Worm (Caenorhabditis elegans) whole organism, late embryonic: ENCODE results near the gene AH9.6.

Experiments used
- T23F11.4 ChIP-seq: fragments of 200-800 bp; sonication (Bioruptor generic); optimal IDR thresholded peaks from 2 replicates; lab custom pipeline; 2018; ENCODE audit warnings: mild to moderate bottlenecking, missing genetic modification characterization, missing compliant biosample characterization
- ceh-14 ChIP-seq: sonication (generic microtip); optimal IDR thresholded peaks from 2 replicates; lab custom pipeline; 2016; ENCODE audit warnings: missing genotype, missing genetic modification characterization, missing compliant biosample characterization
- ceh-18 ChIP-seq: sonication (generic microtip); optimal IDR thresholded peaks from 2 replicates; lab custom pipeline; 2016; ENCODE audit warnings: missing genetic modification characterization, missing compliant biosample characterization
- ceh-31 ChIP-seq: sonication (generic microtip); optimal IDR thresholded peaks from 2 replicates; lab custom pipeline; 2016; ENCODE audit warnings: missing genetic modification characterization, missing compliant biosample characterization
- ceh-34 ChIP-seq: sonication (generic microtip); optimal IDR thresholded peaks from 2 replicates; lab custom pipeline; 2016; ENCODE audit warnings: mild to moderate bottlenecking, missing genetic modification characterization, missing compliant biosample characterization
- ceh-48 ChIP-seq: sonication (generic microtip); optimal IDR thresholded peaks from 2 replicates; lab custom pipeline; 2016; ENCODE audit warnings: missing genetic modification characterization, inconsistent platforms, missing compliant biosample characterization
- dve-1 ChIP-seq: sonication (generic microtip); optimal IDR thresholded peaks from 2 replicates; lab custom pipeline; 2017; ENCODE audit warnings: antibody characterized with exemption, mild to moderate bottlenecking, missing genetic modification characterization, missing compliant biosample characterization
- elt-2 ChIP-seq: sonication (generic microtip); optimal IDR thresholded peaks from 2 replicates; lab custom pipeline; 2016; ENCODE audit warnings: missing genetic modification reagents, missing genetic modification characterization, missing compliant biosample characterization
- eyg-1 ChIP-seq: sonication (generic microtip); optimal IDR thresholded peaks from 2 replicates; lab custom pipeline; 2016; ENCODE audit warnings: missing genotype, missing genetic modification characterization, missing compliant biosample characterization
- fax-1 ChIP-seq: sonication (generic microtip); optimal IDR thresholded peaks from 2 replicates; lab custom pipeline; 2016; ENCODE audit warnings: missing genotype, missing genetic modification characterization, missing compliant biosample characterization
- hlh-13 ChIP-seq: fragments of 200-800 bp; sonication (Bioruptor generic); optimal IDR thresholded peaks from 2 replicates; lab custom pipeline; 2018; ENCODE audit warnings: mild to moderate bottlenecking, missing genetic modification characterization, missing compliant biosample characterization
- hlh-30 ChIP-seq: sonication (generic microtip); optimal IDR thresholded peaks from 2 replicates; lab custom pipeline; 2017; ENCODE audit warnings: antibody characterized with exemption, missing genetic modification characterization, missing compliant biosample characterization; ENCODE audit not compliant: insufficient read depth
- hlh-6 ChIP-seq: sonication (generic microtip); optimal IDR thresholded peaks from 2 replicates; lab custom pipeline; 2016; ENCODE audit warnings: missing genotype, missing genetic modification characterization, missing compliant biosample characterization
- lim-6 ChIP-seq: sonication (generic microtip); optimal IDR thresholded peaks from 2 replicates; lab custom pipeline; 2016; ENCODE audit warnings: missing genetic modification characterization, missing compliant biosample characterization
- lin-11 ChIP-seq: fragments of 200-800 bp; sonication (Bioruptor generic); optimal IDR thresholded peaks from 2 replicates; lab custom pipeline; 2018; ENCODE audit warnings: mild to moderate bottlenecking, missing genetic modification characterization, missing compliant biosample characterization
- mec-3 ChIP-seq: sonication (generic microtip); optimal IDR thresholded peaks from 2 replicates; lab custom pipeline; 2016; ENCODE audit warnings: borderline replicate concordance, missing genetic modification characterization, missing compliant biosample characterization
- nfya-1 ChIP-seq: sonication (generic microtip); optimal IDR thresholded peaks from 2 replicates; lab custom pipeline; 2017; ENCODE audit warnings: missing genetic modification characterization, mild to moderate bottlenecking, missing compliant biosample characterization, antibody characterized with exemption, moderate library complexity
- nhr-11 ChIP-seq: fragments of 150-350 bp; optimal IDR thresholded peaks from 2 replicates; lab custom pipeline; 2014; ENCODE audit warnings: missing biosample characterization, missing genetic modification characterization
- odd-2 ChIP-seq: sonication (generic microtip); optimal IDR thresholded peaks from 2 replicates; lab custom pipeline; 2017; ENCODE audit warnings: antibody characterized with exemption, mild to moderate bottlenecking, missing genetic modification characterization, missing compliant biosample characterization
- pat-9 ChIP-seq: fragments of 200-800 bp; sonication (Bioruptor generic); optimal IDR thresholded peaks from 2 replicates; lab custom pipeline; 2018; ENCODE audit warnings: mild to moderate bottlenecking, missing genetic modification characterization, moderate library complexity, missing compliant biosample characterization
- pha-2 ChIP-seq: sonication (generic microtip); optimal IDR thresholded peaks from 2 replicates; lab custom pipeline; 2017; ENCODE audit warnings: mild to moderate bottlenecking, missing genetic modification characterization, missing compliant biosample characterization
- pha-4 ChIP-seq: fragments of 150-350 bp; optimal IDR thresholded peaks from 2 replicates; lab custom pipeline; 2018; ENCODE audit warnings: missing biosample characterization, missing genetic modification reagents, missing genetic modification characterization
- pqm-1 ChIP-seq: sonication (generic microtip); optimal IDR thresholded peaks from 2 replicates; lab custom pipeline; 2016; ENCODE audit warnings: missing genetic modification characterization, missing compliant biosample characterization
- ref-2 ChIP-seq: sonication (generic microtip); optimal IDR thresholded peaks from 2 replicates; lab custom pipeline; 2016; ENCODE audit warnings: missing genetic modification characterization, missing compliant biosample characterization
- rnt-1 ChIP-seq: sonication (generic microtip); optimal IDR thresholded peaks from 2 replicates; lab custom pipeline; 2016; ENCODE audit warnings: missing genetic modification characterization, missing compliant biosample characterization
- sdc-2 ChIP-seq: sonication (generic microtip); optimal IDR thresholded peaks from 2 replicates; lab custom pipeline; 2016; ENCODE audit warnings: missing genotype, missing genetic modification characterization, missing compliant biosample characterization
- sox-2 ChIP-seq: fragments of 200-800 bp; sonication (Bioruptor generic); IDR thresholded peaks from 2 replicates; pipeline ENCODE4 v1.3.6; 2022; ENCODE audit warnings: missing genetic modification reagents, missing genetic modification characterization, missing compliant biosample characterization
- sox-4 ChIP-seq: sonication (generic microtip); optimal IDR thresholded peaks from 2 replicates; lab custom pipeline; 2017; ENCODE audit warnings: mild to moderate bottlenecking, missing genetic modification characterization, inconsistent platforms, missing compliant biosample characterization
- tbx-2 ChIP-seq: sonication (generic microtip); optimal IDR thresholded peaks from 2 replicates; lab custom pipeline; 2016; ENCODE audit warnings: missing genetic modification characterization, missing compliant biosample characterization
- tbx-7 ChIP-seq: sonication (generic microtip); optimal IDR thresholded peaks from 2 replicates; lab custom pipeline; 2016; ENCODE audit warnings: missing genotype, missing genetic modification characterization, missing compliant biosample characterization
- ttx-3 ChIP-seq: sonication (generic microtip); optimal IDR thresholded peaks from 2 replicates; lab custom pipeline; 2016; ENCODE audit warnings: missing genetic modification reagents, missing genetic modification characterization, missing compliant biosample characterization
- unc-42 ChIP-seq: sonication (generic microtip); optimal IDR thresholded peaks from 2 replicates; lab custom pipeline; 2016; ENCODE audit warnings: missing genotype, missing genetic modification characterization, missing compliant biosample characterization
- unc-55 ChIP-seq: sonication (generic microtip); optimal IDR thresholded peaks from 2 replicates; lab custom pipeline; 2017; ENCODE audit warnings: missing biosample characterization, missing genetic modification reagents, missing genetic modification characterization
- zip-5 ChIP-seq: sonication (generic microtip); optimal IDR thresholded peaks from 2 replicates; lab custom pipeline; 2016; ENCODE audit warnings: missing genetic modification characterization, missing compliant biosample characterization

Gene AH9.6

DNA sequence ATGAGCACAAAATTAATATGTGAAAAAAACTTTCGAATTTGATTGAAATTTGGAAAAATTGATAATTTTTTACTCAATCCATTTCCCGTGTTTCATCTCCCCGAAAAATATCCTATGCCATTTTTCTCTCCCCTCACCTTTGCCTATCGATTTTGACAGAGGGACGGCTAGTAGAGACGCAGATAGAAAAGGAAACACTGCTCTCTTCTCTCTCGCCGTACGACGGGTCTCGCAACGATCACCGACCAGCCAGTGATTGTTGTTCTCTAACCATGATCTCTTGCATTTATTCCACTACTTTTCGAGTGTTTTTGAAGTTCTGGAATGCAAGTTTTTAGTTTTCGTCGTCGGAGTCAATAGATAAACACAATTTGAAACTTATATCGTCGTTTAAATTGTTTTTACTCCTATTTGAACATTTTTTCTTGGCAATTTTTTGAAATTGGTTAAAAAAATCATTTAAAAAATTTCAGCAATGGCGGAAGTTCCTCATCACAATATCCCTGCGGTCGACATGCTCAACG is 30.4 kb downstream of the AH9.6 start, which contains the start of gene vha-15:
Gene vha-15 (plus strand): TSS at position 474 of the 524 bp plus-strand sequence.
- TF ChIP-seq ceh-18 (tag; lab: Kevin White, UChicago) (peak; percentile 33), odd-2 (tag; lab: Kevin White, UChicago) (no peak), ceh-48 (tag; lab: Kevin White, UChicago) (peak; percentile 93), nfya-1 (tag; lab: Kevin White, UChicago) (peak; percentile 85), rnt-1 (tag; lab: Kevin White, UChicago) (peak; percentile 23), ceh-31 (peak; percentile 64), ref-2 (peak; percentile 9), pqm-1 (tag; lab: Kevin White, UChicago) (no peak), ceh-14 (tag; lab: Kevin White, UChicago) (no peak), sox-2 (GFP tag; lab: Robert Waterston, UW) (no peak), unc-55 (GFP tag; lab: Kevin White, UChicago) (peak; percentile 94), pha-2 (peak; percentile 23), fax-1 (tag; lab: Kevin White, UChicago) (no peak), hlh-30 (tag; lab: Kevin White, UChicago) (peak; percentile 18), hlh-13 (no peak), ceh-34 (peak; percentile 40), tbx-2 (tag; lab: Kevin White, UChicago) (peak; percentile 51), unc-42 (tag; lab: Kevin White, UChicago) (peak; percentile 44), nhr-11 (tag; lab: Kevin White, UChicago) (no peak), mec-3 (no peak), dve-1 (tag; lab: Kevin White, UChicago) (peak; percentile 47)

ce11 chrX:2233929-2234328 is 34.0 kb downstream of the AH9.6 start, which contains the start of gene T14F9.2:
Gene T14F9.2, plus strand, starts transcription at chrX:2234324.
- peak; percentile 27 for TF ChIP-seq elt-2 (tag; lab: Kevin White, UChicago)
- peak; percentile 4 for TF ChIP-seq tbx-2 (tag; lab: Kevin White, UChicago)
- no peak for TF ChIP-seq dve-1 (tag; lab: Kevin White, UChicago)
- TF ChIP-seq nfya-1 (tag; lab: Kevin White, UChicago): peak; percentile 19
- peak; percentile 18 for TF ChIP-seq unc-55 (GFP tag; lab: Kevin White, UChicago)

ce11 chrX:2231346-2231745 is 36.6 kb downstream of the AH9.6 start:
- TF ChIP-seq pha-4 (tag; lab: Kevin White, UChicago) (no peak), elt-2 (tag; lab: Kevin White, UChicago) (peak; percentile 44), T23F11.4 (GFP tag; lab: Kevin White, UChicago) (no peak)

DNA sequence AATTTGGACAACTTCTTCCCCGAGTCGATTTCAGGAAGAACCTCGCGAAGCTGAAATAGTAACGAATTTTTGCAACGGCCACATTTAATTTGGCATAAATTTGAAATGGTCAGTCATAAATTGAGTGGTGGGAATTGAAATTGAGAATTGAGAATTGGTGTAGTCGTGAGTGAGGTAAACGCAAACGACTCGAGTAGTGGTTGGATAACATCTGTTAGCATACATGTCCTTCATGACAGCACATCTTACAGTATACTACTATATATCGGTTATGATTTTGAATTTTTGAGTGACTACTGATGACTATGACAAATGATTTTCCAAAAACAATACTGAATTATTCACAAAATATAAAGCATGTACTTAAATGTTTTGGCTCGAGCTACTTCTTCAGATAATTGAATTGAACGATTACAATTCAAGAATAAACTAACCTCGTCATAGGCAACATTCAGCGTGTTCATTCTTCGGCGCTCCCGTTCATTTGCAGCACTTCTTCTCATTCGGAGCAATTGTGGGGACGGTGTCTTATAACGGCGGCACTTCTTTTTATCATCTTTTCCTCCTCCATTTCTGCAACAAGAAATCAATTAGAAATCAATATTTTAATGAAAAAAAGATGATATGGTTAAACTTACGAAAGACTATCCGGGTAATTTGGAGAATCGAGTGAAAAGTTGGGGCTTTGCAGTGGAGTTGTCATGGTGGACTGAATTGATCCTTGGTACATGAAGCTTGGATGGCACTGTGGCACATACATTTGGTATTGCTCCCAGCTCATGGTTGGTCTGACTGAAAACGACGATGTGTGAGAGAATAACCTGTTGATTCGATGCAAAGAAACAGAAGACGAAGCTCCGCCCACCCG is 38.4 kb downstream of the AH9.6 start, which contains the start of gene lin-32:
Gene lin-32 (minus strand): TSS at position 818 of the 868 bp plus-strand sequence.
- TF ChIP-seq zip-5 (tag; lab: Kevin White, UChicago): no peak
- no peak for TF ChIP-seq lim-6 (tag; lab: Kevin White, UChicago)
- TF ChIP-seq eyg-1 (tag; lab: Kevin White, UChicago): no peak
- TF ChIP-seq fax-1 (tag; lab: Kevin White, UChicago): no peak
- TF ChIP-seq sdc-2 (tag; lab: Kevin White, UChicago): no peak
- TF ChIP-seq ttx-3 (tag; lab: Kevin White, UChicago): no peak
- TF ChIP-seq lin-11: no peak
- TF ChIP-seq T23F11.4 (GFP tag; lab: Kevin White, UChicago): no peak
- no peak for TF ChIP-seq ceh-31
- no peak for TF ChIP-seq hlh-6 (tag; lab: Kevin White, UChicago)
- TF ChIP-seq tbx-7 (tag; lab: Kevin White, UChicago): no peak
- TF ChIP-seq sox-4 (tag; lab: Kevin White, UChicago): no peak
- no peak for TF ChIP-seq pat-9 (tag; lab: Kevin White, UChicago)
- TF ChIP-seq dve-1 (tag; lab: Kevin White, UChicago): no peak
- no peak for TF ChIP-seq mec-3
- no peak for TF ChIP-seq nhr-11 (tag; lab: Kevin White, UChicago)
